Worm (Caenorhabditis elegans) whole organism, L1 larva: Measurements from ENCODE around the gene R57.2.

Source experiments
- egl-13 ChIP-seq: sonication (generic microtip); optimal IDR thresholded peaks from 2 replicates; lab custom pipeline; 2016; ENCODE audit warnings: missing genotype, missing genetic modification reagents, missing genetic modification characterization, missing compliant biosample characterization
- fkh-8 ChIP-seq: sonication (generic microtip); optimal IDR thresholded peaks from 2 replicates; lab custom pipeline; 2016; ENCODE audit warnings: mild to moderate bottlenecking, missing genetic modification characterization, missing compliant biosample characterization
- fos-1 ChIP-seq: fragments of 150-350 bp; optimal IDR thresholded peaks from 2 replicates; lab custom pipeline; 2014; ENCODE audit warnings: missing biosample characterization, missing genetic modification characterization
- lin-13 ChIP-seq: fragments of 150-350 bp; optimal IDR thresholded peaks from 2 replicates; lab custom pipeline; 2014; ENCODE audit warnings: missing biosample characterization, missing genetic modification reagents, missing genetic modification characterization
- lin-15B ChIP-seq: fragments of 150-350 bp; sonication (generic microtip); optimal IDR thresholded peaks from 3 replicates; lab custom pipeline; 2014; ENCODE audit warnings: missing biosample characterization, missing genetic modification characterization
- nhr-77 ChIP-seq: fragments of 150-350 bp; optimal IDR thresholded peaks from 2 replicates; lab custom pipeline; 2014; ENCODE audit warnings: missing biosample characterization, missing genetic modification characterization
- pag-3 ChIP-seq: sonication (generic microtip); optimal IDR thresholded peaks from 2 replicates; lab custom pipeline; 2017; ENCODE audit warnings: missing genetic modification characterization, mild to moderate bottlenecking, missing compliant biosample characterization, antibody characterized with exemption, borderline replicate concordance; ENCODE audit not compliant: insufficient read depth
- skn-1 ChIP-seq: fragments of 150-350 bp; optimal IDR thresholded peaks from 2 replicates; lab custom pipeline; 2014; ENCODE audit warnings: missing biosample characterization, missing genetic modification characterization

DNA sequence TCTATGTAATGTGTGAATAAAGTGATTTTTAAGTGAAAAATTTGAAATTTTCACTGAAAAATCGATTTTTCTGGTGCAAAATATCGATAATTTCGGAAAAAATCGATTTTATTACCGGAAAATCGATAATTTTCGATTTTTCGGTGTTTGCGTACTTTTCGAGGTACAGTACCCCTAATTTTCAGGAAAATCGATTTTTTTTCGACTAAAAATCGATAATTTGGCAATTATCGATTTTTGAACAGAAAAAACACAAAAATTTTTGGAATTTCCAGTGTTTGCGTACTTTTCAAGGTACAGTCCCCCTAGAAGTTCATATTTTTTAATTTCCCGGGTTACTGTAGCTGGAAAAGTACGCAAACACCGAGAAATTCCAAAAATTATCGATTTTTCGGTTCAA is 25.5 kb upstream of the R57.2 start:
- TF ChIP-seq fkh-8 (tag; lab: Kevin White, UChicago) (no peak), pag-3 (tag; lab: Kevin White, UChicago) (no peak), lin-15B (tag; lab: Kevin White, UChicago) (no peak), nhr-77 (tag; lab: Kevin White, UChicago) (no peak), skn-1 (tag; lab: Kevin White, UChicago) (no peak), lin-13 (GFP tag; lab: Kevin White, UChicago) (no peak), egl-13 (tag; lab: Kevin White, UChicago) (no peak), fos-1 (no peak)
